Worm (Caenorhabditis elegans): ENCODE results near the gene F49C12.4.

ce11 chrIV:9333007-9333406, 29.1 kb upstream of the F49C12.4 start:
- TF ChIP-seq him-1 (tag; optimal IDR thresholded peaks at IDR 0.05) (no peak), dao-5 (tag; optimal IDR thresholded peaks at IDR 0.05) (no peak)

All from whole organism, L4/young adult.